Worm (Caenorhabditis elegans): ENCODE results near the gene mlck-1.

Gene mlck-1

ce11 chrX:10026347-10026746, 43.2 kb downstream of the mlck-1 start:
- no peak for TF ChIP-seq sox-4 (tag; optimal IDR thresholded peaks at IDR 0.05)
- no peak for TF ChIP-seq nhr-11 (tag; optimal IDR thresholded peaks at IDR 0.05)
- TF ChIP-seq ceh-24 (tag; optimal IDR thresholded peaks at IDR 0.05) = no peak
- peak; percentile 5 for TF ChIP-seq nfya-1 (tag; optimal IDR thresholded peaks at IDR 0.05)
- peak; percentile 10 for TF ChIP-seq unc-55 (GFP tag; optimal IDR thresholded peaks at IDR 0.05)
- peak; percentile 65 for TF ChIP-seq ceh-18 (tag; optimal IDR thresholded peaks at IDR 0.05)
- no peak for TF ChIP-seq syd-9 (tag; optimal IDR thresholded peaks at IDR 0.05)
- no peak for TF ChIP-seq C08G9.2 (tag; optimal IDR thresholded peaks at IDR 0.05)
- no peak for TF ChIP-seq hlh-13 (GFP tag; optimal IDR thresholded peaks at IDR 0.05)
- no peak for TF ChIP-seq dmd-4 (tag; optimal IDR thresholded peaks at IDR 0.05; ENCODE audit: borderline replicate concordance)
- TF ChIP-seq Y22D7AL.16 (tag; optimal IDR thresholded peaks at IDR 0.05) = no peak
- no peak for TF ChIP-seq rnt-1 (tag; optimal IDR thresholded peaks at IDR 0.05)
- TF ChIP-seq pax-1 (tag; optimal IDR thresholded peaks at IDR 0.05) = peak; percentile 91
- TF ChIP-seq nhr-232 (tag; optimal IDR thresholded peaks at IDR 0.05) = no peak
- TF ChIP-seq lim-6 (tag; optimal IDR thresholded peaks at IDR 0.05) = no peak
- TF ChIP-seq ceh-45 (GFP tag; IDR thresholded peaks at IDR 0.05) = no peak
- TF ChIP-seq ceh-9 (tag; optimal IDR thresholded peaks at IDR 0.05) = no peak
- TF ChIP-seq ahr-1 (tag; optimal IDR thresholded peaks at IDR 0.05) = no peak
- TF ChIP-seq lin-11 (tag; optimal IDR thresholded peaks at IDR 0.05) = no peak
- TF ChIP-seq hlh-8 (tag; optimal IDR thresholded peaks at IDR 0.05) = no peak
- no peak for TF ChIP-seq ceh-30 (tag; optimal IDR thresholded peaks at IDR 0.05)
- TF ChIP-seq ceh-2 (tag; optimal IDR thresholded peaks at IDR 0.05) = no peak
- no peak for TF ChIP-seq npax-4 (tag; optimal IDR thresholded peaks at IDR 0.05)
- peak; percentile 0 for TF ChIP-seq F13H6.1 (tag; optimal IDR thresholded peaks at IDR 0.05)
- TF ChIP-seq hlh-6 (tag; optimal IDR thresholded peaks at IDR 0.05) = no peak
- TF ChIP-seq fkh-6 (tag; optimal IDR thresholded peaks at IDR 0.05) = no peak
- no peak for TF ChIP-seq unc-3 (GFP tag; conservative IDR thresholded peaks at IDR 0.05)
- no peak for TF ChIP-seq unc-3 (tag; optimal IDR thresholded peaks at IDR 0.05)
- TF ChIP-seq zip-5 (tag; optimal IDR thresholded peaks at IDR 0.05) = no peak
- no peak for TF ChIP-seq fax-1 (tag; optimal IDR thresholded peaks at IDR 0.05)
- no peak for TF ChIP-seq ceh-22 (tag; optimal IDR thresholded peaks at IDR 0.05)
- TF ChIP-seq unc-86 (tag; optimal IDR thresholded peaks at IDR 0.05) = no peak
- no peak for TF ChIP-seq hlh-30 (tag; optimal IDR thresholded peaks at IDR 0.05; ENCODE audit: insufficient read depth)
- TF ChIP-seq ceh-34 (tag; optimal IDR thresholded peaks at IDR 0.05) = peak; percentile 64
- no peak for TF ChIP-seq hlh-15 (tag; optimal IDR thresholded peaks at IDR 0.05)
- no peak for TF ChIP-seq pqm-1 (tag; optimal IDR thresholded peaks at IDR 0.05)
- no peak for TF ChIP-seq ceh-14 (tag; optimal IDR thresholded peaks at IDR 0.05)
- no peak for TF ChIP-seq ceh-19 (GFP tag; optimal IDR thresholded peaks at IDR 0.05)
- TF ChIP-seq pros-1 (tag; optimal IDR thresholded peaks at IDR 0.05) = no peak
- no peak for TF ChIP-seq ama-1 (optimal IDR thresholded peaks at IDR 0.05)
- TF ChIP-seq T23F11.4 (GFP tag; optimal IDR thresholded peaks at IDR 0.05) = no peak
- TF ChIP-seq elt-4 (tag; optimal IDR thresholded peaks at IDR 0.05) = no peak
- TF ChIP-seq sdc-2 (tag; optimal IDR thresholded peaks at IDR 0.05) = no peak
- TF ChIP-seq C38D4.7 (GFP tag; optimal IDR thresholded peaks at IDR 0.05) = no peak
- no peak for TF ChIP-seq elt-2 (tag; optimal IDR thresholded peaks at IDR 0.05)
- TF ChIP-seq pha-4 (tag; optimal IDR thresholded peaks at IDR 0.05) = no peak
- TF ChIP-seq ttx-3 (tag; optimal IDR thresholded peaks at IDR 0.05) = no peak
- TF ChIP-seq ceh-48 (tag; optimal IDR thresholded peaks at IDR 0.05) = peak; percentile 60
- no peak for TF ChIP-seq pat-9 (tag; optimal IDR thresholded peaks at IDR 0.05)
- TF ChIP-seq ztf-16 (tag; optimal IDR thresholded peaks at IDR 0.05) = no peak
- TF ChIP-seq K09A11.1 (tag; optimal IDR thresholded peaks at IDR 0.05; ENCODE audit: insufficient read depth) = no peak
- no peak for TF ChIP-seq ceh-6 (GFP tag; optimal IDR thresholded peaks at IDR 0.05)
- TF ChIP-seq madf-2 (tag; optimal IDR thresholded peaks at IDR 0.05) = peak; percentile 4
- no peak for TF ChIP-seq tbx-7 (tag; optimal IDR thresholded peaks at IDR 0.05)
- peak; percentile 33 for TF ChIP-seq ref-2 (tag; optimal IDR thresholded peaks at IDR 0.05)

All from whole organism, late embryonic.